Fruit fly (Drosophila melanogaster) whole organism, embryonic: ENCODE results near the gene Lst8.

Source experiments
- Awh ChIP-seq: fragments of 200-800 bp; sonication (Bioruptor generic); IDR thresholded peaks from 2 replicates; pipeline ENCODE4, ENCODE4 v1.3.6; 2022; ENCODE audit warnings: missing biosample characterization, missing genetic modification characterization
- CG10147 ChIP-seq: fragments of 200-800 bp; sonication (Bioruptor generic); optimal IDR thresholded peaks from 2 replicates; lab custom pipeline; 2019; ENCODE audit warnings: missing biosample characterization, mild to moderate bottlenecking, missing genetic modification characterization, moderate library complexity
- CG11504 ChIP-seq: fragments of 200-800 bp; sonication (Bioruptor generic); optimal IDR thresholded peaks from 3 replicates; lab custom pipeline; 2019; ENCODE audit warnings: missing biosample characterization, mild to moderate bottlenecking, missing genetic modification characterization, moderate library complexity
- CG13894 ChIP-seq: fragments of 200-800 bp; sonication (Bioruptor generic); optimal IDR thresholded peaks from 3 replicates; lab custom pipeline; 2018; ENCODE audit warnings: missing biosample characterization, mild to moderate bottlenecking, missing genetic modification characterization, moderate library complexity
- CG17359 ChIP-seq: fragments of 200-800 bp; sonication (Bioruptor generic); optimal IDR thresholded peaks from 3 replicates; lab custom pipeline; 2018; ENCODE audit warnings: missing biosample characterization, mild to moderate bottlenecking, missing genetic modification characterization, moderate library complexity
- CG18619 ChIP-seq: fragments of 200-800 bp; sonication (Bioruptor generic); optimal IDR thresholded peaks from 3 replicates; lab custom pipeline; 2017; ENCODE audit warnings: missing biosample characterization, mild to moderate bottlenecking, missing genetic modification characterization
- CG31365 ChIP-seq: fragments of 200-800 bp; sonication (Bioruptor generic); optimal IDR thresholded peaks from 2 replicates; lab custom pipeline; 2018; ENCODE audit warnings: missing biosample characterization, mild to moderate bottlenecking, missing genetic modification characterization
- CG3163 ChIP-seq: fragments of 200-800 bp; sonication (Bioruptor generic); optimal IDR thresholded peaks from 3 replicates; lab custom pipeline; 2016; ENCODE audit warnings: missing biosample characterization, missing genetic modification characterization
- CG5953 ChIP-seq: fragments of 200-800 bp; sonication (Bioruptor generic); IDR thresholded peaks from 2 replicates; pipeline ENCODE4 v1.3.6; 2022; ENCODE audit warnings: missing biosample characterization, missing genetic modification characterization
- CG7928 ChIP-seq: fragments of 200-800 bp; sonication (Bioruptor generic); optimal IDR thresholded peaks from 2 replicates; lab custom pipeline; 2017; ENCODE audit warnings: missing biosample characterization, mild to moderate bottlenecking, missing genetic modification characterization
- CG8359 ChIP-seq: fragments of 200-800 bp; sonication (Bioruptor generic); optimal IDR thresholded peaks from 2 replicates; lab custom pipeline; 2017; ENCODE audit warnings: missing biosample characterization, mild to moderate bottlenecking, missing genetic modification characterization, borderline replicate concordance
- CG8388 ChIP-seq: fragments of 200-800 bp; sonication (Bioruptor generic); optimal IDR thresholded peaks from 2 replicates; lab custom pipeline; 2019; ENCODE audit warnings: missing biosample characterization, mild to moderate bottlenecking, missing genetic modification characterization, moderate library complexity
- D19A ChIP-seq: fragments of 200-800 bp; optimal IDR thresholded peaks from 3 replicates; lab custom pipeline; 2019; ENCODE audit warnings: missing biosample characterization, mild to moderate bottlenecking, missing genetic modification characterization, moderate library complexity
- Fer3 ChIP-seq: fragments of 200-800 bp; sonication (Bioruptor generic); optimal IDR thresholded peaks from 2 replicates; lab custom pipeline; 2018; ENCODE audit warnings: missing biosample characterization, mild to moderate bottlenecking, missing genetic modification characterization, moderate library complexity
- HHEX ChIP-seq: fragments of 200-800 bp; sonication (Bioruptor generic); optimal IDR thresholded peaks from 3 replicates; lab custom pipeline; 2017; ENCODE audit warnings: missing biosample characterization, mild to moderate bottlenecking, missing genetic modification characterization, missing genetic modification reagents
- Hr78 ChIP-seq, 2 experiments: fragments of 200-800 bp in 1 of 2; fragments of >200 bp in 1 of 2; sonication (Bioruptor generic) in 1 of 2; optimal IDR thresholded peaks; 2 replicates each; lab custom pipeline; 2017 to 2019; ENCODE audit warnings: missing biosample characterization in 2 of 2, missing genetic modification characterization in 2 of 2, mild to moderate bottlenecking in 1 of 2, moderate library complexity in 1 of 2
- Hsf ChIP-seq: fragments of 200-800 bp; sonication (Bioruptor generic); optimal IDR thresholded peaks from 3 replicates; lab custom pipeline; 2016; ENCODE audit warnings: missing biosample characterization, missing genetic modification characterization
- NFAT ChIP-seq: fragments of 200-800 bp; sonication (Bioruptor generic); IDR thresholded peaks from 2 replicates; pipeline ENCODE4 v1.3.6; 2022; ENCODE audit warnings: missing biosample characterization, missing genetic modification characterization
- Oli ChIP-seq: fragments of 200-800 bp; sonication (Bioruptor generic); optimal IDR thresholded peaks from 2 replicates; lab custom pipeline; 2018; ENCODE audit warnings: missing biosample characterization, mild to moderate bottlenecking, missing genetic modification characterization, moderate library complexity
- Pdp1 ChIP-seq, 2 experiments: fragments of 200-800 bp; sonication (Bioruptor generic); optimal IDR thresholded peaks; 3 replicates each; lab custom pipeline; 2016; ENCODE audit warnings: missing biosample characterization in 2 of 2, missing genetic modification characterization in 2 of 2, mild to moderate bottlenecking in 1 of 2, moderate library complexity in 1 of 2
- Stat92E ChIP-seq, 3 experiments: fragments of >200 bp in 2 of 3; fragments of 200-800 bp in 1 of 3; sonication (Bioruptor generic) in 1 of 3; optimal IDR thresholded peaks; 2 replicates each; lab custom pipeline; 2017 to 2019; ENCODE audit warnings: missing biosample characterization in 3 of 3, missing genetic modification characterization in 3 of 3, mild to moderate bottlenecking in 1 of 3, moderate library complexity in 1 of 3
- Tbp ChIP-seq: fragments of >200 bp; optimal IDR thresholded peaks from 2 replicates; lab custom pipeline; 2018; ENCODE audit warnings: missing biosample characterization, missing genetic modification characterization
- abd-A ChIP-seq: fragments of 200-800 bp; sonication (Bioruptor generic); optimal IDR thresholded peaks from 3 replicates; lab custom pipeline; 2019; ENCODE audit warnings: missing biosample characterization, mild to moderate bottlenecking, missing genetic modification characterization, moderate library complexity
- bcd ChIP-seq: fragments of 200-800 bp; sonication (Bioruptor generic); optimal IDR thresholded peaks from 2 replicates; lab custom pipeline; 2017; ENCODE audit warnings: missing biosample characterization, mild to moderate bottlenecking, missing genetic modification characterization
- bigmax ChIP-seq: fragments of 200-800 bp; sonication (Bioruptor generic); optimal IDR thresholded peaks from 2 replicates; lab custom pipeline; 2018; ENCODE audit warnings: missing biosample characterization, mild to moderate bottlenecking, missing genetic modification characterization
- bowl ChIP-seq: fragments of 200-800 bp; sonication (Bioruptor generic); IDR thresholded peaks from 2 replicates; pipeline ENCODE4 v1.3.6; 2022; ENCODE audit warnings: missing biosample characterization, missing genetic modification characterization
- cad ChIP-seq: fragments of >200 bp; optimal IDR thresholded peaks from 2 replicates; lab custom pipeline; 2017; ENCODE audit warnings: missing biosample characterization, missing genetic modification characterization
- crol ChIP-seq: fragments of 200-800 bp; sonication (Bioruptor generic); IDR thresholded peaks from 2 replicates; pipeline ENCODE4 v1.3.6; 2022; ENCODE audit warnings: missing biosample characterization, missing genetic modification characterization
- dan ChIP-seq: fragments of 200-800 bp; sonication (Bioruptor generic); IDR thresholded peaks from 2 replicates; pipeline ENCODE4 v1.3.6; 2022; ENCODE audit warnings: missing biosample characterization, missing genetic modification characterization
- dmrt11E ChIP-seq: fragments of 200-800 bp; sonication (Bioruptor generic); optimal IDR thresholded peaks from 3 replicates; lab custom pipeline; 2018; ENCODE audit warnings: missing biosample characterization, mild to moderate bottlenecking, missing genetic modification characterization, moderate library complexity
- gt ChIP-seq: fragments of 200-800 bp; sonication (Bioruptor generic); IDR thresholded peaks from 2 replicates; pipeline ENCODE4 v1.3.6; 2022; ENCODE audit warnings: missing biosample characterization, missing genetic modification characterization
- h ChIP-seq: fragments of >200 bp; optimal IDR thresholded peaks from 2 replicates; lab custom pipeline; 2017
- ham ChIP-seq: fragments of 200-800 bp; sonication (Bioruptor generic); IDR thresholded peaks from 2 replicates; pipeline ENCODE4 v1.3.6; 2022; ENCODE audit warnings: missing biosample characterization, missing genetic modification characterization
- insv ChIP-seq, 2 experiments: fragments of 200-800 bp; sonication (Bioruptor generic); optimal IDR thresholded peaks; 3 replicates each; lab custom pipeline; 2016 to 2018; ENCODE audit warnings: missing biosample characterization in 2 of 2, missing genetic modification characterization in 2 of 2
- inv ChIP-seq: fragments of 200-800 bp; sonication (Bioruptor generic); IDR thresholded peaks from 2 replicates; pipeline ENCODE4 v1.3.6; 2022; ENCODE audit warnings: missing biosample characterization, missing genetic modification characterization; ENCODE audit not compliant: partially characterized antibody
- klu ChIP-seq: fragments of 200-800 bp; sonication (Bioruptor generic); IDR thresholded peaks from 2 replicates; pipeline ENCODE4 v1.3.6; 2022; ENCODE audit warnings: missing biosample characterization, missing genetic modification characterization
- lbe ChIP-seq: fragments of 200-800 bp; sonication (Bioruptor generic); optimal IDR thresholded peaks from 2 replicates; lab custom pipeline; 2016; ENCODE audit warnings: missing biosample characterization, mild to moderate bottlenecking, missing genetic modification characterization
- maf-S ChIP-seq: fragments of 200-800 bp; sonication (Bioruptor generic); optimal IDR thresholded peaks from 2 replicates; lab custom pipeline; 2016; ENCODE audit warnings: missing biosample characterization, missing genetic modification characterization
- phol ChIP-seq: fragments of 200-800 bp; sonication (Bioruptor generic); optimal IDR thresholded peaks from 3 replicates; lab custom pipeline; 2018; ENCODE audit warnings: missing biosample characterization, mild to moderate bottlenecking, missing genetic modification characterization, moderate library complexity
- pzg ChIP-seq: fragments of 200-800 bp; sonication (Bioruptor generic); optimal IDR thresholded peaks from 3 replicates; lab custom pipeline; 2018; ENCODE audit warnings: missing biosample characterization, mild to moderate bottlenecking, missing genetic modification characterization, moderate library complexity
- ro ChIP-seq: fragments of 200-800 bp; sonication (Bioruptor generic); IDR thresholded peaks from 2 replicates; pipeline ENCODE4 v1.3.6; 2022; ENCODE audit warnings: missing biosample characterization, missing genetic modification characterization
- sens ChIP-seq: fragments of 200-800 bp; sonication (Bioruptor generic); peaks from one replicate; lab custom pipeline; 2016; ENCODE audit warnings: missing biosample characterization, missing genetic modification characterization
- sna ChIP-seq: fragments of 200-800 bp; sonication (Bioruptor generic); IDR thresholded peaks from 2 replicates; pipeline ENCODE4 v1.3.6; 2022; ENCODE audit warnings: missing biosample characterization, missing genetic modification characterization; ENCODE audit not compliant: partially characterized antibody
- sob ChIP-seq: fragments of 200-800 bp; sonication (Bioruptor generic); IDR thresholded peaks from 2 replicates; pipeline ENCODE4 v1.3.6; 2022; ENCODE audit warnings: missing biosample characterization, missing genetic modification characterization
- sr ChIP-seq: fragments of 200-800 bp; sonication (Bioruptor generic); IDR thresholded peaks from 3 replicates; pipeline ENCODE4 v1.3.6; 2022; ENCODE audit warnings: missing biosample characterization, missing genetic modification characterization
- tgo ChIP-seq: fragments of 200-800 bp; sonication (Bioruptor generic); IDR thresholded peaks from 3 replicates; pipeline ENCODE4 v1.3.6; 2022; ENCODE audit warnings: missing biosample characterization, missing genetic modification characterization
- tll ChIP-seq, 2 experiments: fragments of 200-800 bp in 1 of 2; fragments of >200 bp in 1 of 2; sonication (Bioruptor generic) in 1 of 2; optimal IDR thresholded peaks; 2 replicates each; lab custom pipeline; 2017 to 2019; ENCODE audit warnings: missing biosample characterization in 2 of 2, missing genetic modification characterization in 2 of 2, mild to moderate bottlenecking in 1 of 2, moderate library complexity in 1 of 2
- tup ChIP-seq: fragments of 200-800 bp; sonication (Bioruptor generic); optimal IDR thresholded peaks from 2 replicates; lab custom pipeline; 2016; ENCODE audit warnings: missing biosample characterization, mild to moderate bottlenecking, missing genetic modification characterization, moderate library complexity
- wek ChIP-seq: fragments of 200-800 bp; sonication (Bioruptor generic); optimal IDR thresholded peaks from 3 replicates; lab custom pipeline; 2018; ENCODE audit warnings: missing biosample characterization, mild to moderate bottlenecking, missing genetic modification characterization, moderate library complexity

Gene Lst8

DNA sequence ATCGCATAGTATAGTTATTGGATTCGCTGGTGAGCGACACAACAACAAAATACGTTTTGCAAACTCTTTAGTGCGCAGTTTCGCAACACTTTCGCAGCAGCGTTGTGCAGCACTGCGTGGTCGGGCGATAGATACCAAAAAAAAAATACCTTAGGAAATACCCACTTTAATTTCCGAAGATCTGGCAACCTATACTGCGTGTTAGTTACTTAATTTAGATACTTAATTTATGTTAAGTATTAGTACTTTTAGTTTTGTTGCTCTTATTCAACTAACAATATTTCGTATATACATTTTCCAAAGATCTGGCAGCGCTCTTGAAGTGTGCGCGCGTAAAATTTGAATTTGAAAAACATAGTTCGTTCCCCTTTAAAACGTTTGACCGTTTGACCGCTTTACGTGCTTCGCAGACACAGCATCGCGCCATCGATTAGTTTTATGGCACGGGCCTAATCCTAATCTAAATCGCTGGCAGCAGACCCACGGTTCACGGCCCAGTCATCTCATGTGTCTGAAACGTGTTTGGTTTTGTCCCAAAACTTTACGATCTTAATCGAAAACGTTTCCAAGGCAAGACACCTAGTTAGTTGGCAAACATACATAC lies 25.7 kb downstream of the Lst8 start, which contains the start of gene LPCAT (continued):
- peak; percentile 85 for TF ChIP-seq sob (GFP tag; lab: Robert Waterston, UW)
- peak; percentile 94 for TF ChIP-seq CG13894 (tag; lab: Kevin White, UChicago)
- peak; percentile 74 for TF ChIP-seq inv (GFP tag; lab: Robert Waterston, UW)
- TF ChIP-seq phol: peak; percentile 83
- TF ChIP-seq CG3163 (GFP tag; lab: Kevin White, UChicago): peak; percentile 37
- TF ChIP-seq sens: peak; percentile 94
- TF ChIP-seq HHEX (GFP tag; lab: Kevin White, UChicago): peak; percentile 74
- TF ChIP-seq CG8388 (GFP tag; lab: Kevin White, UChicago): peak; percentile 17
- TF ChIP-seq abd-A (tag; lab: Kevin White, UChicago): peak; percentile 97
- TF ChIP-seq CG8359 (GFP tag; lab: Kevin White, UChicago): no peak
- TF ChIP-seq maf-S: peak; percentile 61
- TF ChIP-seq CG7928: peak; percentile 43
- TF ChIP-seq tgo (GFP tag; lab: Robert Waterston, UW): peak; percentile 64; the same call in 2 of the 3 replicates
- peak; percentile 63; the same call in 1 of the 2 replicates for TF ChIP-seq sna (GFP tag; lab: Robert Waterston, UW)
- no peak for TF ChIP-seq h
- peak; percentile 41 for TF ChIP-seq Oli (tag; lab: Kevin White, UChicago)
- peak in 1 of 2 experiments; percentile 86 for TF ChIP-seq Hr78 (GFP tag; optimal IDR thresholded peaks at IDR 0.05; lab: Kevin White, UChicago)
- no peak for TF ChIP-seq bigmax (GFP tag; lab: Kevin White, UChicago)
- TF ChIP-seq Fer3 (tag; lab: Kevin White, UChicago): peak; percentile 77
- no peak for TF ChIP-seq ham (GFP tag; lab: Robert Waterston, UW)
- TF ChIP-seq D19A (tag; lab: Kevin White, UChicago): peak; percentile 1
- TF ChIP-seq CG10147 (GFP tag; lab: Kevin White, UChicago): peak; percentile 64
- peak; percentile 77 for TF ChIP-seq CG17359 (tag; lab: Kevin White, UChicago)
- TF ChIP-seq bowl: no peak
- peak; percentile 22 for TF ChIP-seq CG18619
- TF ChIP-seq pzg (GFP tag; lab: Kevin White, UChicago): peak; percentile 91
- TF ChIP-seq CG5953 (GFP tag; lab: Robert Waterston, UW): no peak
- TF ChIP-seq Stat92E (GFP tag; optimal IDR thresholded peaks at IDR 0.05; lab: Kevin White, UChicago): no peak
- peak; percentile 76 to 89 for TF ChIP-seq Pdp1 (GFP tag; optimal IDR thresholded peaks at IDR 0.05; lab: Kevin White, UChicago)
- peak; percentile 45 for TF ChIP-seq tup
- no peak for TF ChIP-seq Tbp (GFP tag; lab: Kevin White, UChicago)
- TF ChIP-seq cad (GFP tag; lab: Kevin White, UChicago): no peak
- peak; percentile 29 for TF ChIP-seq CG31365
- TF ChIP-seq dmrt11E (tag; lab: Kevin White, UChicago): peak; percentile 44
- peak; percentile 79 for TF ChIP-seq CG11504 (tag; lab: Kevin White, UChicago)
- no peak for TF ChIP-seq insv (GFP tag; optimal IDR thresholded peaks at IDR 0.05; lab: Kevin White, UChicago)
- TF ChIP-seq gt (GFP tag; lab: Robert Waterston, UW): 0 out of 2 replicates have a peak, but pooled peaks have one; percentile 32
- peak; percentile 77 for TF ChIP-seq lbe (GFP tag; lab: Kevin White, UChicago)
- TF ChIP-seq wek (GFP tag; lab: Kevin White, UChicago): no peak
- TF ChIP-seq klu: peak; percentile 62
- no peak for TF ChIP-seq crol (GFP tag; lab: Robert Waterston, UW)
- no peak; the same call in 2 of the 3 replicates for TF ChIP-seq sr
- peak; percentile 78 for TF ChIP-seq Hsf (GFP tag; lab: Kevin White, UChicago)
- peak; percentile 86 for TF ChIP-seq bcd (GFP tag; lab: Kevin White, UChicago)
- TF ChIP-seq dan (GFP tag; lab: Robert Waterston, UW): no peak
- no peak for TF ChIP-seq Awh (GFP tag; lab: Robert Waterston, UW)
- TF ChIP-seq tll (GFP tag; optimal IDR thresholded peaks at IDR 0.05; lab: Kevin White, UChicago): no peak
- TF ChIP-seq ro (GFP tag; lab: Robert Waterston, UW): 0 out of 2 replicates have a peak, but pooled peaks have one; percentile 28
- TF ChIP-seq NFAT: peak; percentile 82
